5 worm cellular contexts compared by ENCODE assay signal in the genomic region with DNA sequence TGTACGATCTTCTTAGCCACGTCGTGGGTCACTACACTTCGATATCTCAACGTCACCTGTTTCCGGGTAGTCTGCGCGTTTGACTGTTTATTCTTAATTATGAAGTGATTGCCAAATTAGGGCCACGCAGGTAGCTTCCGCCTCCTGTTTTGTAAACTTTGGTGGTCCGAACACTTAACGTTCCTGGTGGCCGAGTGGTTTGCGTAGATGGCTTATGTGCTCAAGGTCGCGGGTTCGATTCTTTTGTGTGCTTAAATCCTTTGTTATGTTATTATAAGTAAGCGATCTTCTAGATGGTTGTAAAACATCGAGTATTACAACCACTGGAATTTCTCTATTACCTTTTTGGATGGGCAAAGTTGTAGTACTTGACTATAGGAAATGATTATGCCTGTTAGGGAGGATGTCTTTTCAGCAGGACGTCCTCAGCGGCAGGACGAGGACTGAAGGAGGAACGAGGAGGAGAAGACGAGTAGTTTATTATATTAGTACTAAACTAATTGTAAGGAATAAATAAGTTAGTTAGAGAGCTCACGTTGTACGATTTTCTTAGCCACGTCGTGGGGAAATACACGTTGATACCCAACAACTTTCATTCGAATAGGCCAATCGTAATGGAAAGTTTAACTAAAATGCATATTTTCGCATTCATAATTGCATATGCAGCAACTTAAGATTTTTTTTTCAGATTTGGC.
TF ChIP-seq lines count a peak whose summit lies in the region.

No protein-coding gene starts in this region.

TF ChIP-seq in whole organism, L1 larva, 84 proteins besides CTCF, POLR2A, EP300 and RAD21:
- no peak for TF ChIP-seq lir-3 (tag; optimal IDR thresholded peaks at IDR 0.05; lab: Kevin White, UChicago; ENCODE audit: poor library complexity)
- peak; percentile 7 for TF ChIP-seq nhr-85 (tag; lab: Kevin White, UChicago)

TF ChIP-seq in whole organism, L4 larva, 104 proteins besides CTCF, POLR2A, EP300 and RAD21:
- no peak for TF ChIP-seq nhr-6 (tag; optimal IDR thresholded peaks at IDR 0.05; lab: Kevin White, UChicago)
- 0 out of 2 replicates have a peak, but pooled peaks have one; percentile 19 for TF ChIP-seq F26F4.8 (GFP tag; conservative IDR thresholded peaks at IDR 0.05; lab: Robert Waterston, UW)
- no peak for TF ChIP-seq ceh-62 (tag; optimal IDR thresholded peaks at IDR 0.05; lab: Kevin White, UChicago)
- 0 out of 2 replicates have a peak, but pooled peaks have one; percentile 13 for TF ChIP-seq lim-7 (GFP tag; IDR thresholded peaks at IDR 0.05; lab: Robert Waterston, UW)
- TF ChIP-seq ces-1 (GFP tag; optimal IDR thresholded peaks at IDR 0.05; lab: Kevin White, UChicago): peak; percentile 44
- peak; percentile 14 for TF ChIP-seq mes-2 (tag; optimal IDR thresholded peaks at IDR 0.05; lab: Kevin White, UChicago; ENCODE audit: poor library complexity, severe bottlenecking)
- TF ChIP-seq snpc-1.2 (GFP tag; IDR thresholded peaks at IDR 0.05; lab: Robert Waterston, UW): 0 out of 2 replicates have a peak, but pooled peaks have one; percentile 35
- no peak for TF ChIP-seq daf-8 (GFP tag; IDR thresholded peaks at IDR 0.05; lab: Robert Waterston, UW)
- TF ChIP-seq aha-1 (tag; lab: Kevin White, UChicago): peak; percentile 91

TF ChIP-seq in whole organism, late embryonic, 69 proteins besides CTCF, POLR2A, EP300 and RAD21:
- peak; percentile 81 for TF ChIP-seq unc-42 (tag; optimal IDR thresholded peaks at IDR 0.05; lab: Kevin White, UChicago)
- no peak for TF ChIP-seq ceh-14 (tag; optimal IDR thresholded peaks at IDR 0.05; lab: Kevin White, UChicago)
TF ChIP-seq in whole organism, late embryonic: peak in this region for 1.

TF ChIP-seq in whole organism, mixed stage, embryonic, 35 proteins besides CTCF, POLR2A, EP300 and RAD21:
- TF ChIP-seq ces-1 (GFP tag; optimal IDR thresholded peaks at IDR 0.05; lab: Kevin White, UChicago) (peak; percentile 87), lin-13 (tag; optimal IDR thresholded peaks at IDR 0.05; lab: Kevin White, UChicago) (no peak)

TF ChIP-seq in whole organism, young adult, 124 proteins besides CTCF, POLR2A, EP300 and RAD21:
- peak; percentile 62 for TF ChIP-seq snpc-4 (GFP tag; optimal IDR thresholded peaks at IDR 0.05; lab: Kevin White, UChicago)
- peak in 1 of 4 experiments; percentile 54 for TF ChIP-seq snpc-4 (tag; optimal IDR thresholded peaks at IDR 0.05; lab: Kevin White, UChicago)
- TF ChIP-seq tbx-9 (tag; optimal IDR thresholded peaks at IDR 0.05; lab: Kevin White, UChicago; ENCODE audit: borderline replicate concordance): no peak
- TF ChIP-seq tbp1 (GFP tag; optimal IDR thresholded peaks at IDR 0.05; lab: Kevin White, UChicago): peak; percentile 84
- peak; percentile 15 for TF ChIP-seq snpc-1.3 (tag; optimal IDR thresholded peaks at IDR 0.05; lab: Kevin White, UChicago; ENCODE audit: insufficient read depth)
- no peak for TF ChIP-seq die-1 (tag; optimal IDR thresholded peaks at IDR 0.05; lab: Kevin White, UChicago)
- peak; percentile 35 for TF ChIP-seq hmg-1.2 (GFP tag; IDR thresholded peaks at IDR 0.05; lab: Robert Waterston, UW)
- TF ChIP-seq hrde-1 (tag; optimal IDR thresholded peaks at IDR 0.05; lab: Kevin White, UChicago; ENCODE audit: borderline replicate concordance): peak; percentile 47
- TF ChIP-seq B0261.1 (tag; optimal IDR thresholded peaks at IDR 0.05; lab: Kevin White, UChicago): peak; percentile 62
- TF ChIP-seq F22D6.2 (tag; optimal IDR thresholded peaks at IDR 0.05; lab: Kevin White, UChicago): no peak
- TF ChIP-seq lir-1 (GFP tag; conservative IDR thresholded peaks at IDR 0.05; lab: Robert Waterston, UW): 0 out of 2 replicates have a peak, but pooled peaks have one; percentile 34
- TF ChIP-seq pbrm-1 (GFP tag; IDR thresholded peaks at IDR 0.05; lab: Robert Waterston, UW): peak; percentile 61
- TF ChIP-seq rpc-1 (optimal IDR thresholded peaks at IDR 0.05; lab: Kevin White, UChicago): peak; percentile 55
- TF ChIP-seq rpc-1 (tag; optimal IDR thresholded peaks at IDR 0.05; lab: Kevin White, UChicago): peak; percentile 81
- peak; percentile 36; the same call in 1 of the 2 replicates for TF ChIP-seq D2030.7 (GFP tag; IDR thresholded peaks at IDR 0.05; lab: Robert Waterston, UW)
- TF ChIP-seq hsf-1 (GFP tag; IDR thresholded peaks at IDR 0.05; lab: Robert Waterston, UW): 0 out of 2 replicates have a peak, but pooled peaks have one; percentile 21
- 0 out of 2 replicates have a peak, but pooled peaks have one; percentile 44 for TF ChIP-seq lin-26 (GFP tag; IDR thresholded peaks at IDR 0.05; lab: Robert Waterston, UW)
